Fruit fly (Drosophila melanogaster): Measurements from ENCODE around the gene CG42713.
A peak's percentile ranks its signal among the peaks of the same experiment; 100 is the strongest.

Gene CG42713

dm6 chr2L:8852235-8852634 is 39.0 kb upstream of the CG42713 start (continued):
- no peak for TF ChIP-seq sug (tag; optimal IDR thresholded peaks at IDR 0.05)
- peak; percentile 64 for TF ChIP-seq nau (GFP tag; optimal IDR thresholded peaks at IDR 0.05)
- TF ChIP-seq CG9797 (GFP tag; optimal IDR thresholded peaks at IDR 0.05): peak; percentile 34
- TF ChIP-seq nerfin-1 (tag; optimal IDR thresholded peaks at IDR 0.05): peak; percentile 76
- peak; percentile 77 for TF ChIP-seq Spps (tag; optimal IDR thresholded peaks at IDR 0.05)
- peak; percentile 71 for TF ChIP-seq wek (GFP tag; optimal IDR thresholded peaks at IDR 0.05)
- no peak for TF ChIP-seq Myb (GFP tag; optimal IDR thresholded peaks at IDR 0.05)
- TF ChIP-seq sens-2 (GFP tag; IDR thresholded peaks at IDR 0.05): no peak; the same call in 1 of the 2 replicates
- TF ChIP-seq ken (GFP tag; IDR thresholded peaks at IDR 0.05): no peak
- no peak for TF ChIP-seq CG12744 (GFP tag; optimal IDR thresholded peaks at IDR 0.05)
- TF ChIP-seq disco-r (GFP tag; optimal IDR thresholded peaks at IDR 0.05): peak; percentile 32
- TF ChIP-seq Max (GFP tag; optimal IDR thresholded peaks at IDR 0.05): no peak
- TF ChIP-seq CG6765 (GFP tag; optimal IDR thresholded peaks at IDR 0.05): peak; percentile 64
- peak; percentile 77 for TF ChIP-seq lab (GFP tag; optimal IDR thresholded peaks at IDR 0.05)
- TF ChIP-seq Optix (GFP tag; IDR thresholded peaks at IDR 0.05): 0 out of 3 replicates have a peak, but pooled peaks have one; percentile 34
- no peak for TF ChIP-seq Mad (GFP tag; optimal IDR thresholded peaks at IDR 0.05)
- TF ChIP-seq luna (GFP tag; optimal IDR thresholded peaks at IDR 0.05): peak; percentile 9
- TF ChIP-seq CG9876 (GFP tag; optimal IDR thresholded peaks at IDR 0.05): no peak
- peak; percentile 94 for TF ChIP-seq fd102C (GFP tag; optimal IDR thresholded peaks at IDR 0.05)
- TF ChIP-seq CG14965 (GFP tag; optimal IDR thresholded peaks at IDR 0.05; ENCODE audit: borderline replicate concordance): no peak
- peak; percentile 73; the same call in 1 of the 2 replicates for TF ChIP-seq Awh (GFP tag; IDR thresholded peaks at IDR 0.05)
- no peak for TF ChIP-seq pan (optimal IDR thresholded peaks at IDR 0.05)
- TF ChIP-seq pan (GFP tag; optimal IDR thresholded peaks at IDR 0.05 in 1 of 2, IDR thresholded peaks at IDR 0.05 in 1 of 2): peak in 1 of 2 experiments; percentile 9
- peak; percentile 20 for TF ChIP-seq oc (tag; optimal IDR thresholded peaks at IDR 0.05)
- TF ChIP-seq Kr (GFP tag; optimal IDR thresholded peaks at IDR 0.05): peak; percentile 99
- no peak for TF ChIP-seq D (optimal IDR thresholded peaks at IDR 0.05)
- TF ChIP-seq D (GFP tag; optimal IDR thresholded peaks at IDR 0.05): peak; percentile 83
- TF ChIP-seq Sry-δ (GFP tag; optimal IDR thresholded peaks at IDR 0.05): no peak
- peak; percentile 34 for TF ChIP-seq CG11504 (tag; optimal IDR thresholded peaks at IDR 0.05)
- TF ChIP-seq CoRest (tag; optimal IDR thresholded peaks at IDR 0.05): peak; percentile 15
- TF ChIP-seq CG10654 (GFP tag; optimal IDR thresholded peaks at IDR 0.05): no peak
- no peak for TF ChIP-seq CG6272 (GFP tag; IDR thresholded peaks at IDR 0.05)
- no peak for TF ChIP-seq Nf-YC (tag; optimal IDR thresholded peaks at IDR 0.05)
- TF ChIP-seq mirr (GFP tag; optimal IDR thresholded peaks at IDR 0.05): peak; percentile 1
- no peak for TF ChIP-seq CG1024 (GFP tag; IDR thresholded peaks at IDR 0.05)
- peak; percentile 11 for TF ChIP-seq Hsf (GFP tag; optimal IDR thresholded peaks at IDR 0.05)
- TF ChIP-seq cas (GFP tag; IDR thresholded peaks at IDR 0.05): no peak
- TF ChIP-seq pros (GFP tag; optimal IDR thresholded peaks at IDR 0.05): peak; percentile 72
- peak; percentile 65 for TF ChIP-seq caup (GFP tag; optimal IDR thresholded peaks at IDR 0.05; ENCODE audit: severe bottlenecking)
- no peak for TF ChIP-seq Dek (tag; optimal IDR thresholded peaks at IDR 0.05)
- TF ChIP-seq ewg (GFP tag; optimal IDR thresholded peaks at IDR 0.05): peak; percentile 25
- peak; percentile 26 for TF ChIP-seq pnt (GFP tag; optimal IDR thresholded peaks at IDR 0.05)
- TF ChIP-seq NC2α (GFP tag; optimal IDR thresholded peaks at IDR 0.05): peak; percentile 48
- TF ChIP-seq phol (tag; optimal IDR thresholded peaks at IDR 0.05): peak; percentile 11
- TF ChIP-seq ind (GFP tag; optimal IDR thresholded peaks at IDR 0.05): no peak
- TF ChIP-seq CTCF (GFP tag; optimal IDR thresholded peaks at IDR 0.05): peak; percentile 13
- TF ChIP-seq Atf-2 (GFP tag; optimal IDR thresholded peaks at IDR 0.05): peak; percentile 11
- peak; percentile 29 for TF ChIP-seq CG10274 (GFP tag; optimal IDR thresholded peaks at IDR 0.05)
- peak; percentile 18 for TF ChIP-seq HLH54F (GFP tag; optimal IDR thresholded peaks at IDR 0.05)
- TF ChIP-seq gsb-n (tag; optimal IDR thresholded peaks at IDR 0.05): peak; percentile 77
- TF ChIP-seq pfk (GFP tag; optimal IDR thresholded peaks at IDR 0.05): peak; percentile 20
- peak; percentile 41 for TF ChIP-seq Hmr (GFP tag; optimal IDR thresholded peaks at IDR 0.05)

Measured in whole organism, embryonic.